Worm (Caenorhabditis elegans) whole organism, L3 larva: ENCODE data around the gene K07D4.2.

ENCODE experiments used
- R02D3.7 ChIP-seq: fragments of 150-350 bp; optimal IDR thresholded peaks from 2 replicates; lab custom pipeline; 2014; ENCODE audit warnings: missing biosample characterization, missing genetic modification characterization
- nhr-12 ChIP-seq: fragments of 150-350 bp; optimal IDR thresholded peaks from 2 replicates; lab custom pipeline; 2014; ENCODE audit warnings: missing biosample characterization, missing genetic modification characterization
- snpc-4 ChIP-seq: fragments of 150-350 bp; optimal IDR thresholded peaks from 2 replicates; lab custom pipeline; 2014; ENCODE audit warnings: missing biosample characterization, missing genetic modification characterization

DNA sequence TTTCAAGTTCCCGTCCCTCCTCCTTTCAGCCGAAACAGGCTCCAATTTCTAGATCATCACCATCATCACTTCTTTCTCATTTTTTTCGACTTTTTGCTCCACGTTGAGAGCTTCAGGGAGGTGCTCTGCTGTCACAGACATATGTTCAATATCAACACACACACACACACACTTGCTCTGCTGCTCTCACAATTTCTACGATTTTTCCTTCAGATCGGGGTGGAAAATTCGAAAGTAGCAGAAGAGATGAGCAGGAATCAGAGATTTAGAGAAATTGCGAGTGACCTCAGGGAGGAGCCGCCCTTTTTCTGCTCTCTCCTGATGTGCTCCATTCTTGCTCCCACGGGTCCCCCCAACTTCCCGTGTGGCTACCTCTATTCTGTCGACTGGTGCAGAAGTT lies 6.8 kb downstream of the K07D4.2 start, which contains the start of gene pqn-48:
- TF ChIP-seq R02D3.7 (tag; lab: Kevin White, UChicago) (no peak), snpc-4 (tag; lab: Kevin White, UChicago) (no peak), nhr-12 (tag; lab: Kevin White, UChicago) (no peak)
